Fruit fly (Drosophila melanogaster) whole organism, embryonic: Measurements from ENCODE around the gene CG12818.

Source experiments
- B-H2 ChIP-seq: fragments of 200-800 bp; sonication (Bioruptor generic); optimal IDR thresholded peaks from 2 replicates; lab custom pipeline; 2018; ENCODE audit warnings: missing biosample characterization, mild to moderate bottlenecking, missing genetic modification characterization
- BtbVII ChIP-seq: fragments of 200-800 bp; sonication (Bioruptor generic); optimal IDR thresholded peaks from 3 replicates; lab custom pipeline; 2017; ENCODE audit warnings: missing biosample characterization, mild to moderate bottlenecking, missing genetic modification characterization
- CG10274 ChIP-seq: fragments of 200-800 bp; sonication (Bioruptor generic); optimal IDR thresholded peaks from 3 replicates; lab custom pipeline; 2017; ENCODE audit warnings: missing biosample characterization, mild to moderate bottlenecking, missing genetic modification characterization
- CG13424 ChIP-seq: fragments of 200-800 bp; sonication (Bioruptor generic); optimal IDR thresholded peaks from 2 replicates; lab custom pipeline; 2019; ENCODE audit warnings: missing biosample characterization, mild to moderate bottlenecking, missing genetic modification characterization, moderate library complexity
- CG14050 ChIP-seq: fragments of 200-800 bp; sonication (Bioruptor generic); IDR thresholded peaks from 3 replicates; pipeline ENCODE4 v1.3.6; 2022; ENCODE audit warnings: missing biosample characterization, missing genetic modification characterization
- CG15479 ChIP-seq: fragments of 200-800 bp; sonication (Bioruptor generic); optimal IDR thresholded peaks from 3 replicates; lab custom pipeline; 2019; ENCODE audit warnings: missing biosample characterization, mild to moderate bottlenecking, missing genetic modification characterization, moderate library complexity
- CG16815 ChIP-seq: fragments of 200-800 bp; sonication (Bioruptor generic); optimal IDR thresholded peaks from 3 replicates; lab custom pipeline; 2017; ENCODE audit warnings: missing biosample characterization, mild to moderate bottlenecking, missing genetic modification characterization
- CG18764 ChIP-seq: fragments of 200-800 bp; sonication (Bioruptor generic); optimal IDR thresholded peaks from 3 replicates; lab custom pipeline; 2016; ENCODE audit warnings: missing biosample characterization, missing genetic modification characterization
- CG2875 ChIP-seq: fragments of 200-800 bp; sonication (Bioruptor generic); optimal IDR thresholded peaks from 2 replicates; lab custom pipeline; 2017; ENCODE audit warnings: missing biosample characterization, mild to moderate bottlenecking, missing genetic modification characterization, missing genetic modification reagents
- CG3726 ChIP-seq: fragments of 200-800 bp; sonication (Bioruptor generic); IDR thresholded peaks from 3 replicates; pipeline ENCODE4, ENCODE4 v1.3.6; 2022; ENCODE audit warnings: missing biosample characterization, missing genetic modification characterization
- CG4617 ChIP-seq: fragments of 200-800 bp; sonication (Bioruptor generic); optimal IDR thresholded peaks from 3 replicates; lab custom pipeline; 2016; ENCODE audit warnings: missing biosample characterization, missing genetic modification characterization, borderline replicate concordance
- CG4730 ChIP-seq: fragments of 200-800 bp; sonication (Bioruptor generic); IDR thresholded peaks from 2 replicates; pipeline ENCODE4 v1.3.6; 2022; ENCODE audit warnings: missing biosample characterization, missing genetic modification characterization
- CG4854 ChIP-seq: fragments of 200-800 bp; sonication (Bioruptor generic); optimal IDR thresholded peaks from 2 replicates; lab custom pipeline; 2016; ENCODE audit warnings: missing biosample characterization, missing genetic modification characterization, inconsistent platforms
- CG6175 ChIP-seq: fragments of 200-800 bp; sonication (Bioruptor generic); IDR thresholded peaks from 3 replicates; pipeline ENCODE4 v1.3.6; 2022; ENCODE audit warnings: missing biosample characterization, missing genetic modification characterization
- CG6654 ChIP-seq: fragments of 200-800 bp; sonication (Bioruptor generic); optimal IDR thresholded peaks from 2 replicates; lab custom pipeline; 2017; ENCODE audit warnings: missing biosample characterization, mild to moderate bottlenecking, missing genetic modification characterization
- CG7271 ChIP-seq: fragments of 200-800 bp; sonication (Bioruptor generic); optimal IDR thresholded peaks from 2 replicates; lab custom pipeline; 2018; ENCODE audit warnings: missing biosample characterization, mild to moderate bottlenecking, missing genetic modification characterization, moderate library complexity
- CG7745 ChIP-seq: fragments of 200-800 bp; sonication (Bioruptor generic); optimal IDR thresholded peaks from 2 replicates; lab custom pipeline; 2018; ENCODE audit warnings: missing biosample characterization, mild to moderate bottlenecking, missing genetic modification characterization, moderate library complexity
- CTCF ChIP-seq: fragments of 200-800 bp; sonication (Bioruptor generic); optimal IDR thresholded peaks from 2 replicates; lab custom pipeline; 2017; ENCODE audit warnings: missing biosample characterization, mild to moderate bottlenecking, missing genetic modification characterization, moderate library complexity
- Dll ChIP-seq: fragments of 200-800 bp; sonication (Bioruptor generic); IDR thresholded peaks from 4 replicates; pipeline ENCODE4 v1.3.6; 2022; ENCODE audit warnings: missing biosample characterization, missing genetic modification characterization; ENCODE audit not compliant: partially characterized antibody
- E2f1 ChIP-seq: fragments of 200-800 bp; sonication (Bioruptor generic); IDR thresholded peaks from 2 replicates; pipeline ENCODE4 v1.3.6; 2022; ENCODE audit warnings: missing biosample characterization, missing genetic modification characterization
- Ets65A ChIP-seq: fragments of 200-800 bp; sonication (Bioruptor generic); peaks from one replicate; lab custom pipeline; 2016; ENCODE audit warnings: missing biosample characterization, missing genetic modification characterization
- Hmr ChIP-seq: fragments of 200-800 bp; sonication (Bioruptor generic); optimal IDR thresholded peaks from 3 replicates; lab custom pipeline; 2017; ENCODE audit warnings: mild to moderate bottlenecking, missing biosample characterization, missing genetic modification reagents, missing genetic modification characterization
- Hr3 ChIP-seq: fragments of 200-800 bp; sonication (Bioruptor generic); optimal IDR thresholded peaks from 3 replicates; lab custom pipeline; 2016; ENCODE audit warnings: missing biosample characterization, missing genetic modification characterization
- Jarid2 ChIP-seq: fragments of 200-800 bp; sonication (Bioruptor generic); optimal IDR thresholded peaks from 3 replicates; lab custom pipeline; 2017; ENCODE audit warnings: mild to moderate bottlenecking, missing biosample characterization, missing genetic modification reagents, missing genetic modification characterization
- Lim3 ChIP-seq: fragments of 200-800 bp; sonication (Bioruptor generic); IDR thresholded peaks from 2 replicates; pipeline ENCODE4 v1.3.6; 2022; ENCODE audit warnings: missing biosample characterization, missing genetic modification characterization
- MTF-1 ChIP-seq: fragments of 200-800 bp; sonication (Bioruptor generic); optimal IDR thresholded peaks from 2 replicates; lab custom pipeline; 2018; ENCODE audit warnings: missing biosample characterization, mild to moderate bottlenecking, missing genetic modification characterization, borderline replicate concordance
- Med ChIP-seq: fragments of 200-800 bp; sonication (Bioruptor generic); peaks from one replicate; lab custom pipeline; 2016; ENCODE audit warnings: missing biosample characterization, missing genetic modification characterization, mild to moderate bottlenecking, inconsistent platforms, moderate library complexity
- NC2α ChIP-seq: fragments of 200-800 bp; sonication (Bioruptor generic); optimal IDR thresholded peaks from 2 replicates; lab custom pipeline; 2016; ENCODE audit warnings: missing biosample characterization, missing genetic modification characterization
- NC2β ChIP-seq: fragments of 200-800 bp; sonication (Bioruptor generic); optimal IDR thresholded peaks from 2 replicates; lab custom pipeline; 2016; ENCODE audit warnings: missing biosample characterization, missing genetic modification characterization
- NK7.1 ChIP-seq: fragments of 200-800 bp; sonication (Bioruptor generic); optimal IDR thresholded peaks from 3 replicates; lab custom pipeline; 2016; ENCODE audit warnings: missing biosample characterization, missing genetic modification characterization
- Ptx1 ChIP-seq: fragments of 200-800 bp; sonication (Bioruptor generic); IDR thresholded peaks from 2 replicates; pipeline ENCODE4 v1.3.6; 2022; ENCODE audit warnings: missing biosample characterization, missing genetic modification characterization
- Side ChIP-seq: fragments of 200-800 bp; sonication (Bioruptor generic); optimal IDR thresholded peaks from 2 replicates; lab custom pipeline; 2016; ENCODE audit warnings: missing biosample characterization, missing genetic modification characterization
- Spps ChIP-seq: fragments of 200-800 bp; sonication (Bioruptor generic); optimal IDR thresholded peaks from 2 replicates; lab custom pipeline; 2018; ENCODE audit warnings: missing biosample characterization, mild to moderate bottlenecking, missing genetic modification characterization
- Xbp1 ChIP-seq: fragments of 200-800 bp; sonication (Bioruptor generic); optimal IDR thresholded peaks from 3 replicates; lab custom pipeline; 2016; ENCODE audit warnings: missing biosample characterization, mild to moderate bottlenecking, missing genetic modification characterization
- ac ChIP-seq: fragments of 200-800 bp; sonication (Bioruptor generic); optimal IDR thresholded peaks from 3 replicates; lab custom pipeline; 2017; ENCODE audit warnings: missing biosample characterization, mild to moderate bottlenecking, missing genetic modification characterization
- amos ChIP-seq: fragments of 200-800 bp; sonication (Bioruptor generic); IDR thresholded peaks from 2 replicates; pipeline ENCODE4 v1.3.6; 2022; ENCODE audit warnings: missing biosample characterization, missing genetic modification characterization; ENCODE audit not compliant: partially characterized antibody
- bab2 ChIP-seq: fragments of 200-800 bp; sonication (Bioruptor generic); optimal IDR thresholded peaks from 2 replicates; lab custom pipeline; 2016; ENCODE audit warnings: missing biosample characterization, missing genetic modification characterization
- cas ChIP-seq: fragments of 200-800 bp; sonication (Bioruptor generic); IDR thresholded peaks from 2 replicates; pipeline ENCODE4 v1.3.6; 2022; ENCODE audit warnings: missing biosample characterization, missing genetic modification characterization
- danr ChIP-seq: fragments of 200-800 bp; sonication (Bioruptor generic); IDR thresholded peaks from 2 replicates; pipeline ENCODE4 v1.3.6; 2022; ENCODE audit warnings: missing biosample characterization, missing genetic modification characterization
- eve ChIP-seq, 2 experiments: fragments of >200 bp; optimal IDR thresholded peaks; 2 replicates each; lab custom pipeline; 2017; ENCODE audit warnings: missing biosample characterization in 2 of 2, missing genetic modification characterization in 2 of 2
- fd96Cb ChIP-seq: fragments of 200-800 bp; sonication (Bioruptor generic); optimal IDR thresholded peaks from 2 replicates; lab custom pipeline; 2018; ENCODE audit warnings: missing biosample characterization, mild to moderate bottlenecking, missing genetic modification characterization, moderate library complexity
- grau ChIP-seq: fragments of 200-800 bp; optimal IDR thresholded peaks from 3 replicates; lab custom pipeline; 2019; ENCODE audit warnings: missing biosample characterization, mild to moderate bottlenecking, missing genetic modification characterization, moderate library complexity
- gsb ChIP-seq: fragments of 200-800 bp; sonication (Bioruptor generic); IDR thresholded peaks from 2 replicates; pipeline ENCODE4 v1.3.6; 2022; ENCODE audit warnings: missing biosample characterization, missing genetic modification characterization
- nmo ChIP-seq: fragments of 200-800 bp; sonication (Bioruptor generic); optimal IDR thresholded peaks from 2 replicates; lab custom pipeline; 2018; ENCODE audit warnings: missing biosample characterization, mild to moderate bottlenecking, missing genetic modification characterization, moderate library complexity
- pum ChIP-seq: fragments of 200-800 bp; sonication (Bioruptor generic); optimal IDR thresholded peaks from 2 replicates; lab custom pipeline; 2016; ENCODE audit warnings: missing biosample characterization, missing genetic modification characterization
- rib ChIP-seq: fragments of 200-800 bp; sonication (Bioruptor generic); IDR thresholded peaks from 2 replicates; pipeline ENCODE4 v1.3.6; 2022; ENCODE audit warnings: missing biosample characterization, missing genetic modification characterization
- run ChIP-seq: fragments of 200-800 bp; sonication (Bioruptor generic); optimal IDR thresholded peaks from 3 replicates; lab custom pipeline; 2018; ENCODE audit warnings: missing biosample characterization, mild to moderate bottlenecking, missing genetic modification characterization
- sd ChIP-seq: fragments of 200-800 bp; sonication (Bioruptor generic); optimal IDR thresholded peaks from 3 replicates; lab custom pipeline; 2018; ENCODE audit warnings: missing biosample characterization, mild to moderate bottlenecking, missing genetic modification characterization, moderate library complexity
- slou ChIP-seq: fragments of 200-800 bp; sonication (Bioruptor generic); optimal IDR thresholded peaks from 3 replicates; lab custom pipeline; 2016; ENCODE audit warnings: missing biosample characterization, missing genetic modification characterization
- sob ChIP-seq: fragments of 200-800 bp; sonication (Bioruptor generic); IDR thresholded peaks from 2 replicates; pipeline ENCODE4 v1.3.6; 2022; ENCODE audit warnings: missing biosample characterization, missing genetic modification characterization
- vnd ChIP-seq: fragments of 200-800 bp; sonication (Bioruptor generic); IDR thresholded peaks from 3 replicates; pipeline ENCODE4 v1.3.6; 2022; ENCODE audit warnings: missing biosample characterization, missing genetic modification characterization; ENCODE audit not compliant: partially characterized antibody
- zfh1 ChIP-seq: fragments of 200-800 bp; sonication (Bioruptor generic); IDR thresholded peaks from 3 replicates; pipeline ENCODE4 v1.3.6; 2022; ENCODE audit warnings: missing biosample characterization, missing genetic modification characterization

The CG12818 gene

DNA sequence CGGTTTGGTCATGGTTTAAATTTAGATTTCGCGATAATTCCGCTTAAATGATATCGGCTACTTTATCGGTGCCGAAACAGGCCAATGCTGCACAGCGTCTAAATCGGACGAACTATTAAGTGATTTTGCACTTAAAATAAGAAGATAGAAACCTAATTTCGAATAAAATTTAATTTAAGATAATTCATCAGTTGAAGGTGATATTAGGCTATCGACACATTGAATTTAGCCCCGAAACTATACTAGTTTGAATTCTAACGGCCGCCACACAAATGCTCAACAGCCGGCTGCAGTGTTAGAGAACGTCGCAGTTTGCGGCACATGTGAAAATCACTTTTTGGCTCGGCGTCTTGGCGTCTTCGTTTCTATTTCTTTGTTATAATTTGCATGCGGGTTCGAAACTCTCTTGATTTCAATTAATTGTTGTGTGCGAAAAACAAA is 1.5 kb downstream of the CG12818 start, which contains the start of gene sle (continued):
- TF ChIP-seq CG14050 (GFP tag; lab: Robert Waterston, UW) (no peak), Spps (tag; lab: Kevin White, UChicago) (no peak), zfh1 (GFP tag; lab: Robert Waterston, UW) (peak; percentile 50; the same call in 1 of the 3 replicates), rib (0 out of 2 replicates have a peak, but pooled peaks have one; percentile 39), Dll (peak; percentile 64; the same call in 2 of the 4 replicates), CG6654 (GFP tag; lab: Kevin White, UChicago) (no peak), CG3726 (no peak), ac (GFP tag; lab: Kevin White, UChicago) (no peak), CTCF (GFP tag; lab: Kevin White, UChicago) (peak; percentile 63), CG16815 (GFP tag; lab: Kevin White, UChicago) (no peak), sob (GFP tag; lab: Robert Waterston, UW) (peak; percentile 61), NC2β (GFP tag; lab: Kevin White, UChicago) (peak; percentile 64), CG15479 (GFP tag; lab: Kevin White, UChicago) (no peak), Med (GFP tag; lab: Kevin White, UChicago) (peak; percentile 96), fd96Cb (no peak), Ets65A (GFP tag; lab: Kevin White, UChicago) (peak; percentile 94), CG7745 (tag; lab: Kevin White, UChicago) (no peak), CG18764 (peak; percentile 11), Hr3 (GFP tag; lab: Kevin White, UChicago) (peak; percentile 54), cas (GFP tag; lab: Robert Waterston, UW) (no peak), danr (no peak), MTF-1 (GFP tag; lab: Kevin White, UChicago) (no peak), Xbp1 (GFP tag; lab: Kevin White, UChicago) (peak; percentile 57), pum (GFP tag; lab: Kevin White, UChicago) (peak; percentile 59), CG6175 (GFP tag; lab: Robert Waterston, UW) (no peak), nmo (GFP tag; lab: Kevin White, UChicago) (peak; percentile 61), vnd (GFP tag; lab: Robert Waterston, UW) (peak; percentile 38; the same call in 2 of the 3 replicates), CG2875 (GFP tag; lab: Kevin White, UChicago) (no peak), sd (tag; lab: Kevin White, UChicago) (no peak), Hmr (GFP tag; lab: Kevin White, UChicago) (no peak), bab2 (peak; percentile 21), CG4854 (GFP tag; lab: Kevin White, UChicago) (peak; percentile 54), Jarid2 (GFP tag; lab: Kevin White, UChicago) (no peak), gsb (GFP tag; lab: Robert Waterston, UW) (no peak), Side (peak; percentile 57), NC2α (peak; percentile 34), CG10274 (GFP tag; lab: Kevin White, UChicago) (no peak), Ptx1 (peak; percentile 38; the same call in 1 of the 2 replicates), grau (peak; percentile 53), B-H2 (GFP tag; lab: Kevin White, UChicago) (peak; percentile 69), CG7271 (tag; lab: Kevin White, UChicago) (no peak), slou (GFP tag; lab: Kevin White, UChicago) (no peak), BtbVII (peak; percentile 27), amos (GFP tag; lab: Robert Waterston, UW) (peak; percentile 47; the same call in 1 of the 2 replicates), Lim3 (GFP tag; lab: Robert Waterston, UW) (no peak), run (tag; lab: Kevin White, UChicago) (no peak), NK7.1 (GFP tag; lab: Kevin White, UChicago) (no peak), CG4730 (GFP tag; lab: Robert Waterston, UW) (no peak), E2f1 (GFP tag; lab: Robert Waterston, UW) (peak; percentile 38; the same call in 1 of the 2 replicates), CG13424 (tag; lab: Kevin White, UChicago) (peak; percentile 41), CG4617 (GFP tag; lab: Kevin White, UChicago) (peak; percentile 41), eve (GFP tag; optimal IDR thresholded peaks at IDR 0.05; lab: Kevin White, UChicago) (no peak)
